Worm (Caenorhabditis elegans): ENCODE results near the gene srd-56.

The srd-56 gene

DNA sequence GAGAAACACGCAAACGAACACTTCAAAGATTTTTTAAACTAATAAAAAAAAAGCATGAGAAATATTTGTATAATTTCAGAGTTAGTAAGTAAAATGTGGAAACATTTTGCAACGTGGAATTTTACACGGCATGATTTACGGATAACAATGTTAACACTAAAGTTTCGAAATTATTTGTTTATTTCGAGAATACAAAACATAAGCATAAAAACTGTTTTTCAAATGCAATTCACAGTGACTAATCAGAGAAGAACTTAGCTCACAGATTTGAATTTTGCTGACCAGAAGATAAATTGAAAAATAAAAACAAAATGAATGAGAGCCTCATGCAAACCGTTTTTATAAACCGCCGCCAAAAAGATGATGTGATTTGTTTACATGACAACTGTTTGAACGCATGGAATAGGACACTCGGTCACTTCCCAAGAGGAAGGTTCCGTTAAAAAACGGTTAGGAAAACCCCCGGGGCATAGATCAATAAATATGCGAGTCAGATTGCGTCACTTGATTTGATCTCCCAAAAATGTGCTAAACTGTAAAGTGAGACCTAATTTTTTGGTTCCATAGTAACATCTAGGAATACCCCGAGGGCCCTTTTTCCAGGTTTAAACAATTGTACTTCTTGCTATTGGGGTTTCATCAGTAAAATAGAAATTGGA is 23.0 kb upstream of the srd-56 start, which contains the start of gene clh-3:
Gene clh-3, minus strand, starts transcription at position 51 of the 659 bp plus-strand sequence.
- TF ChIP-seq hmg-11 (tag; optimal IDR thresholded peaks at IDR 0.05) (no peak), tbx-2 (tag; optimal IDR thresholded peaks at IDR 0.05) (no peak), nhr-77 (tag; optimal IDR thresholded peaks at IDR 0.05) (no peak), sea-2 (GFP tag; optimal IDR thresholded peaks at IDR 0.05) (no peak), nhr-28 (tag; optimal IDR thresholded peaks at IDR 0.05) (no peak), R02D3.7 (tag; optimal IDR thresholded peaks at IDR 0.05) (no peak), jun-1 (tag; optimal IDR thresholded peaks at IDR 0.05) (no peak), nhr-43 (tag; optimal IDR thresholded peaks at IDR 0.05; ENCODE audit: poor library complexity, severe bottlenecking) (no peak), daf-12 (tag; optimal IDR thresholded peaks at IDR 0.05) (no peak), zag-1 (tag; optimal IDR thresholded peaks at IDR 0.05) (no peak), unc-39 (tag; optimal IDR thresholded peaks at IDR 0.05) (no peak)

DNA sequence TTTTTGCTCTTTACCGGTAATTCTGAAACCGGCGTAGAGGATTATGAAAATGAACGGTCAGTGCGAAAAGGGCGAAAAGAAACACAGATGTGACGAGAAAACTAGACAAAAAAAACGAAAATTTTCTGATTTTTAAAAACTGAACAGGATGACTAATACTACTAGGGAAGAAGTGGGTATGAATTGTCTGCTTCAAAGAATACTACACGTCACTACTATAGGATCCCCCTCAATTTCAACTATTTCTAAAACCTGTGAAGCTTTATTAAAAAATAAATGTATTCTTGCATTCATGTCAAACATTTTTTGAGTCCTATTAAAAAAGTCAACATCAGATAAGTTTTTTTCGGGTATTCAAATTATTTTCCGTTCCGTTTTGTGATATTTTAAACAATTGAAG is 21.1 kb upstream of the srd-56 start:
- no peak for TF ChIP-seq fkh-10 (GFP tag; optimal IDR thresholded peaks at IDR 0.05)
- TF ChIP-seq tbx-2 (tag; optimal IDR thresholded peaks at IDR 0.05), result no peak
- no peak for TF ChIP-seq unc-39 (tag; optimal IDR thresholded peaks at IDR 0.05)
- TF ChIP-seq fkh-2 (tag; optimal IDR thresholded peaks at IDR 0.05), result no peak
- no peak for TF ChIP-seq nhr-237 (tag; optimal IDR thresholded peaks at IDR 0.05)
- TF ChIP-seq aly-2 (tag; optimal IDR thresholded peaks at IDR 0.05), result no peak
- TF ChIP-seq ceh-82 (tag; optimal IDR thresholded peaks at IDR 0.05), result no peak
- no peak for TF ChIP-seq skn-1 (tag; optimal IDR thresholded peaks at IDR 0.05)
- TF ChIP-seq nhr-23 (tag; optimal IDR thresholded peaks at IDR 0.05), result no peak
- no peak for TF ChIP-seq ZK546.5 (tag; optimal IDR thresholded peaks at IDR 0.05)
- no peak for TF ChIP-seq ztf-4 (tag; optimal IDR thresholded peaks at IDR 0.05)
- no peak for TF ChIP-seq nfya-1 (tag; optimal IDR thresholded peaks at IDR 0.05; ENCODE audit: insufficient read depth)
- no peak for TF ChIP-seq elt-2 (tag; optimal IDR thresholded peaks at IDR 0.05)
- no peak for TF ChIP-seq unc-62 (GFP tag; optimal IDR thresholded peaks at IDR 0.05)

DNA sequence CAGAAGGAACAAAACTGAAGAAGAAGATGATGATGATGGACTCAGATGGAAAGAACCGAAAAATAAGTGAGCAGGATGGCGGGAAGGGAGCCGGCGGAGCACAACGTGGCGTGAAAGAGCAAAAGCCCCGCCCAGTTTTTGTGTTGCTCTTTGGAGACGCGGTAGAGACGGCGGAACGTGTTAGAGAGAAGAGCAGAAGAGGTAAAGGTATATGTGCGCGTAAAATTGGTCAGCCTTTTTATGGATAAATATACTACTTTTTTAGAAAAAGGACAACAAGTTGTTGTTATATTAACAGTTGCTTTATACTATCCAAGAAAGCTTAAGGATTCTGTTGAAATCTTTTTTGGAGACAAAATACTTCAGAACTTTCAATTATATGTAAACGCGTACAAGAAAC is 14.0 kb upstream of the srd-56 start, which contains the start of gene E04F6.10:
Gene E04F6.10, minus strand, starts transcription at position 101 of the 400 bp plus-strand sequence.
- TF ChIP-seq mdl-1 (tag; optimal IDR thresholded peaks at IDR 0.05), result no peak
- TF ChIP-seq ceh-82 (tag; optimal IDR thresholded peaks at IDR 0.05), result no peak
- TF ChIP-seq ama-1 (optimal IDR thresholded peaks at IDR 0.05), result no peak
- TF ChIP-seq unc-39 (tag; optimal IDR thresholded peaks at IDR 0.05), result no peak
- TF ChIP-seq nhr-25 (tag; optimal IDR thresholded peaks at IDR 0.05), result no peak
- TF ChIP-seq fkh-2 (tag; optimal IDR thresholded peaks at IDR 0.05), result no peak
- TF ChIP-seq sea-2 (GFP tag; optimal IDR thresholded peaks at IDR 0.05), result no peak
- no peak for TF ChIP-seq nhr-77 (tag; optimal IDR thresholded peaks at IDR 0.05)
- TF ChIP-seq daf-12 (tag; optimal IDR thresholded peaks at IDR 0.05), result no peak
- no peak for TF ChIP-seq eor-1 (tag; optimal IDR thresholded peaks at IDR 0.05)
- no peak for TF ChIP-seq aly-2 (tag; optimal IDR thresholded peaks at IDR 0.05)
- no peak for TF ChIP-seq elt-1 (tag; optimal IDR thresholded peaks at IDR 0.05)
- TF ChIP-seq fkh-10 (GFP tag; optimal IDR thresholded peaks at IDR 0.05), result no peak
- no peak for TF ChIP-seq pqm-1 (tag; optimal IDR thresholded peaks at IDR 0.05)
- no peak for TF ChIP-seq fos-1 (tag; optimal IDR thresholded peaks at IDR 0.05)
- TF ChIP-seq lin-39 (tag; optimal IDR thresholded peaks at IDR 0.05), result no peak
- no peak for TF ChIP-seq ztf-11 (tag; optimal IDR thresholded peaks at IDR 0.05)
- no peak for TF ChIP-seq ceh-28 (tag; optimal IDR thresholded peaks at IDR 0.05)

DNA sequence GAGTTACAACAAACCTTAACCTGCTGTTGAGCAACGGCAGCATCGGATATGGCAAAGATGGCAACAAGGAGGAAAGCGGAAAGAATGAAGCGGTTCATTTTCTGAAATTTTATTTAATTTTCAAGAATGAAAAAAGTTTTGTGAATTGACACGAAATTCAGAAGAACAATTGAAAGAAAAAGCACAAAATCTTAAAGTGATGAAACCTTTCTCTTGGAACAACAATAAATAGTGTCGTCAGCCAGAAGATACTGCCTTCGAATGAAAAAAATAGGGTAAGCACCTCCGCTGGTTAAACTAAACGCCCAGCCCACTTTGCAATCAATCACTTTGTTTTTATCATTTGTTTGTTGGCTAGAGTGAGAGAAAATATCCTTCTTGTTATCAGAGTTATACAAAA is 9.0 kb upstream of the srd-56 start, which contains the start of gene E04F6.9:
Gene E04F6.9, minus strand, starts transcription at position 101 of the 400 bp plus-strand sequence.
- TF ChIP-seq lin-39 (tag; optimal IDR thresholded peaks at IDR 0.05) (peak; percentile 1), ama-1 (optimal IDR thresholded peaks at IDR 0.05) (no peak), zag-1 (tag; optimal IDR thresholded peaks at IDR 0.05) (no peak)

DNA sequence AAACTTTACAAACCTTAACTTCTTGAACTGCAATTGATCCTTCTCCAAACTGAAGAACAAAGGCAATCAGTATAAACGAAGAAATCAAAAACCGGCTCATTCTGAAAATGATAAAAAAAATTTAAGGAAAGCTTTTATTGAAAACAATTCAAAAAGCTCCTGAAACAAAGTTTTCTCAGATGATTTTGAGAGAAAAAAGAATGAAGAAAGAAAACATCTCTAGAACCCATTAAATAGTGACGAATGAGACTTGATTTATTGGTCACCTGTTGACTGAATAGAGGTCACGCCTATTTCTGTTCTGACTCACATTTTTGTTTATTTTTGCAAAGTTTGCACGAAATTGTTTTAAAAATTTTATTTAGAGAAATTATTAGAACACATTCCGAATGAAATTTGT is 8.3 kb upstream of the srd-56 start, which contains the start of gene E04F6.8:
Gene E04F6.8, minus strand, starts transcription at position 101 of the 400 bp plus-strand sequence.
- TF ChIP-seq daf-12 (tag; optimal IDR thresholded peaks at IDR 0.05), result no peak
- TF ChIP-seq egl-5 (tag; optimal IDR thresholded peaks at IDR 0.05), result peak; percentile 82
- TF ChIP-seq fkh-2 (tag; optimal IDR thresholded peaks at IDR 0.05), result no peak
